Fruit fly (Drosophila melanogaster) whole organism, adult: ENCODE measurements around the gene Uqcc1.
A peak's percentile ranks its signal among the peaks of the same experiment; 100 is the strongest.

Experiments
- CG11617 ChIP-seq: fragments of 200-800 bp; sonication (Bioruptor generic); optimal IDR thresholded peaks from 2 replicates; lab custom pipeline; 2017; ENCODE audit warnings: mild to moderate bottlenecking, missing biosample characterization, missing genetic modification reagents, missing genetic modification characterization
- CG12768 ChIP-seq: fragments of 200-800 bp; sonication (Bioruptor generic); optimal IDR thresholded peaks from 2 replicates; lab custom pipeline; 2017; ENCODE audit warnings: missing biosample characterization, missing genetic modification characterization, mild to moderate bottlenecking, moderate library complexity, missing genetic modification reagents
- CG14711 ChIP-seq: fragments of 200-800 bp; sonication (Bioruptor generic); optimal IDR thresholded peaks from 2 replicates; lab custom pipeline; 2018; ENCODE audit warnings: missing biosample characterization, mild to moderate bottlenecking, missing genetic modification characterization, moderate library complexity
- CG1620 ChIP-seq: fragments of 200-800 bp; sonication (Bioruptor generic); optimal IDR thresholded peaks from 2 replicates; lab custom pipeline; 2016; ENCODE audit warnings: missing biosample characterization, missing genetic modification characterization
- CG33017 ChIP-seq: fragments of 200-800 bp; sonication (Bioruptor generic); optimal IDR thresholded peaks from 2 replicates; lab custom pipeline; 2018; ENCODE audit warnings: missing biosample characterization, mild to moderate bottlenecking, missing genetic modification characterization, moderate library complexity
- CG5204 ChIP-seq: fragments of 200-800 bp; sonication (Bioruptor generic); optimal IDR thresholded peaks from 2 replicates; lab custom pipeline; 2016; ENCODE audit warnings: missing biosample characterization, missing genetic modification characterization
- CG7045 ChIP-seq: fragments of 200-800 bp; sonication (Bioruptor generic); optimal IDR thresholded peaks from 2 replicates; lab custom pipeline; 2017; ENCODE audit warnings: missing biosample characterization, mild to moderate bottlenecking, missing genetic modification characterization
- CG7101 ChIP-seq: fragments of 200-800 bp; sonication (Bioruptor generic); optimal IDR thresholded peaks from 2 replicates; lab custom pipeline; 2018; ENCODE audit warnings: missing biosample characterization, mild to moderate bottlenecking, missing genetic modification characterization, moderate library complexity
- Clk ChIP-seq: fragments of 200-800 bp; sonication (Bioruptor generic); optimal IDR thresholded peaks from 2 replicates; lab custom pipeline; 2017; ENCODE audit warnings: missing biosample characterization, missing genetic modification characterization
- Crg-1 ChIP-seq: fragments of 200-800 bp; sonication (Bioruptor generic); optimal IDR thresholded peaks from 2 replicates; lab custom pipeline; 2016; ENCODE audit warnings: missing biosample characterization, missing genetic modification characterization
- Hr96 ChIP-seq: fragments of 200-800 bp; sonication (Bioruptor generic); optimal IDR thresholded peaks from 2 replicates; lab custom pipeline; 2016; ENCODE audit warnings: missing biosample characterization, missing genetic modification characterization
- Mnt ChIP-seq: fragments of 200-800 bp; sonication (Bioruptor generic); optimal IDR thresholded peaks from 2 replicates; lab custom pipeline; 2016; ENCODE audit warnings: missing biosample characterization, mild to moderate bottlenecking, missing genetic modification characterization
- bab1 ChIP-seq: fragments of 200-800 bp; sonication (Bioruptor generic); optimal IDR thresholded peaks from 3 replicates; lab custom pipeline; 2019; ENCODE audit warnings: missing biosample characterization, mild to moderate bottlenecking, missing genetic modification characterization, moderate library complexity
- cic ChIP-seq: fragments of 200-800 bp; sonication (Bioruptor generic); optimal IDR thresholded peaks from 2 replicates; lab custom pipeline; 2017; ENCODE audit warnings: missing biosample characterization, mild to moderate bottlenecking, missing genetic modification characterization, moderate library complexity
- cnc ChIP-seq, 2 experiments: fragments of >200 bp; optimal IDR thresholded peaks; 2 replicates each; lab custom pipeline; 2017
- kay ChIP-seq: fragments of 200-800 bp; sonication (Bioruptor generic); peaks from one replicate; lab custom pipeline; 2016; ENCODE audit warnings: missing biosample characterization, missing genetic modification characterization, borderline replicate concordance
- ovo ChIP-seq: fragments of 200-800 bp; sonication (Bioruptor generic); optimal IDR thresholded peaks from 2 replicates; lab custom pipeline; 2016; ENCODE audit warnings: missing biosample characterization, missing genetic modification characterization
- pad ChIP-seq: fragments of 200-800 bp; sonication (Bioruptor generic); optimal IDR thresholded peaks from 3 replicates; lab custom pipeline; 2017; ENCODE audit warnings: missing biosample characterization, missing genetic modification characterization, mild to moderate bottlenecking, moderate library complexity, missing genetic modification reagents
- tj ChIP-seq: fragments of 200-800 bp; sonication (Bioruptor generic); optimal IDR thresholded peaks from 3 replicates; lab custom pipeline; 2017; ENCODE audit warnings: missing biosample characterization, mild to moderate bottlenecking, missing genetic modification characterization, moderate library complexity
- toe ChIP-seq: fragments of 200-800 bp; sonication (Bioruptor generic); optimal IDR thresholded peaks from 2 replicates; lab custom pipeline; 2016; ENCODE audit warnings: missing biosample characterization, missing genetic modification characterization

Uqcc1 gene

dm6 chr3L:6963175-6963574, 5.3 kb upstream of the Uqcc1 start:
- no peak for TF ChIP-seq CG5204
- no peak for TF ChIP-seq bab1 (GFP tag; lab: Kevin White, UChicago)
- TF ChIP-seq CG11617 (GFP tag; lab: Kevin White, UChicago), result no peak
- TF ChIP-seq cic, result peak; percentile 18
- no peak for TF ChIP-seq Hr96 (GFP tag; lab: Kevin White, UChicago)
- peak; percentile 18 for TF ChIP-seq Mnt (GFP tag; lab: Kevin White, UChicago)
- TF ChIP-seq toe (GFP tag; lab: Kevin White, UChicago), result no peak

dm6 chr3L:6961992-6962570, 4.2 kb upstream of the Uqcc1 start:
- TF ChIP-seq Clk (GFP tag; lab: Kevin White, UChicago) (no peak), kay (GFP tag; lab: Kevin White, UChicago) (peak; percentile 89), toe (GFP tag; lab: Kevin White, UChicago) (no peak), cnc (optimal IDR thresholded peaks at IDR 0.05; lab: Kevin White, UChicago) (no peak), cic (peak; percentile 31), CG14711 (no peak), CG5204 (no peak), CG12768 (GFP tag; lab: Kevin White, UChicago) (no peak), tj (GFP tag; lab: Kevin White, UChicago) (no peak), ovo (GFP tag; lab: Kevin White, UChicago) (no peak), Hr96 (GFP tag; lab: Kevin White, UChicago) (no peak)

- TF ChIP-seq CG12768 (GFP tag; lab: Kevin White, UChicago), result peak; percentile 89
- TF ChIP-seq cic, result peak; percentile 25
- no peak for TF ChIP-seq toe (GFP tag; lab: Kevin White, UChicago)
- no peak for TF ChIP-seq cnc (optimal IDR thresholded peaks at IDR 0.05; lab: Kevin White, UChicago)
- peak; percentile 36 for TF ChIP-seq ovo (GFP tag; lab: Kevin White, UChicago)
- peak; percentile 91 for TF ChIP-seq CG7101
- TF ChIP-seq Clk (GFP tag; lab: Kevin White, UChicago), result peak; percentile 73
- TF ChIP-seq CG7045 (GFP tag; lab: Kevin White, UChicago), result peak; percentile 91
- peak; percentile 80 for TF ChIP-seq CG11617 (GFP tag; lab: Kevin White, UChicago)
- peak; percentile 79 for TF ChIP-seq Crg-1
- peak; percentile 90 for TF ChIP-seq kay (GFP tag; lab: Kevin White, UChicago)
- peak; percentile 90 for TF ChIP-seq CG33017 (tag; lab: Kevin White, UChicago)
- peak; percentile 64 for TF ChIP-seq pad
- TF ChIP-seq tj (GFP tag; lab: Kevin White, UChicago), result peak; percentile 63
- peak; percentile 80 for TF ChIP-seq CG5204
- peak; percentile 95 for TF ChIP-seq bab1 (GFP tag; lab: Kevin White, UChicago)
- TF ChIP-seq Mnt (GFP tag; lab: Kevin White, UChicago), result peak; percentile 77
- TF ChIP-seq CG14711, result peak; percentile 87
- TF ChIP-seq CG1620 (GFP tag; lab: Kevin White, UChicago), result peak; percentile 78
- no peak for TF ChIP-seq Hr96 (GFP tag; lab: Kevin White, UChicago)
Observed at dm6 chr3L:6955254-6956229, 2.4 kb downstream of the Uqcc1 start, which contains the start of the genes CG10077 and CG9948. Gene CG10077, minus strand, starts transcription at chr3L:6955904. Gene CG9948, plus strand, starts transcription at chr3L:6955991.

- TF ChIP-seq pad, result no peak
- TF ChIP-seq toe (GFP tag; lab: Kevin White, UChicago), result no peak
- no peak for TF ChIP-seq cnc (optimal IDR thresholded peaks at IDR 0.05; lab: Kevin White, UChicago)
- no peak for TF ChIP-seq bab1 (GFP tag; lab: Kevin White, UChicago)
- no peak for TF ChIP-seq Clk (GFP tag; lab: Kevin White, UChicago)
- TF ChIP-seq tj (GFP tag; lab: Kevin White, UChicago), result no peak
- no peak for TF ChIP-seq ovo (GFP tag; lab: Kevin White, UChicago)
- no peak for TF ChIP-seq cic
- TF ChIP-seq Mnt (GFP tag; lab: Kevin White, UChicago), result no peak
- TF ChIP-seq CG33017 (tag; lab: Kevin White, UChicago), result no peak
- no peak for TF ChIP-seq CG7101
Observed at dm6 chr3L:6947188-6947971, 10.5 kb downstream of the Uqcc1 start.

dm6 chr3L:6945357-6945756, 12.6 kb downstream of the Uqcc1 start:
- TF ChIP-seq toe (GFP tag; lab: Kevin White, UChicago), result no peak
- TF ChIP-seq pad, result no peak
- TF ChIP-seq CG14711, result no peak

dm6 chr3L:6943948-6944319, 14.0 kb downstream of the Uqcc1 start:
- no peak for TF ChIP-seq ovo (GFP tag; lab: Kevin White, UChicago)
- no peak for TF ChIP-seq CG7101
- TF ChIP-seq CG1620 (GFP tag; lab: Kevin White, UChicago), result no peak
- no peak for TF ChIP-seq toe (GFP tag; lab: Kevin White, UChicago)
- no peak for TF ChIP-seq cic
- no peak for TF ChIP-seq cnc (optimal IDR thresholded peaks at IDR 0.05; lab: Kevin White, UChicago)
- TF ChIP-seq CG12768 (GFP tag; lab: Kevin White, UChicago), result no peak
- TF ChIP-seq Hr96 (GFP tag; lab: Kevin White, UChicago), result no peak
- no peak for TF ChIP-seq CG11617 (GFP tag; lab: Kevin White, UChicago)
- TF ChIP-seq Crg-1, result no peak
- no peak for TF ChIP-seq kay (GFP tag; lab: Kevin White, UChicago)
